Worm (Caenorhabditis elegans): ENCODE measurements around the gene C26B2.2.
A peak's percentile ranks its signal among the peaks of the same experiment; 100 is the strongest.

Gene C26B2.2

ce11 chrIV:8019772-8020496, 2.0 kb downstream of the C26B2.2 start, which contains the start of gene dnc-4:
Gene dnc-4, minus strand, starts transcription at chrIV:8019808.
- TF ChIP-seq lsy-2 (tag; optimal IDR thresholded peaks at IDR 0.05) (peak in 1 of 2 experiments; percentile 48), R02D3.7 (tag; optimal IDR thresholded peaks at IDR 0.05) (peak; percentile 27), unc-130 (GFP tag; optimal IDR thresholded peaks at IDR 0.05) (peak; percentile 20), unc-62 (GFP tag; optimal IDR thresholded peaks at IDR 0.05 in 1 of 2) (peak in 1 of 2 experiments; percentile 44), unc-62 (tag; optimal IDR thresholded peaks at IDR 0.05) (no peak), Y5F2A.4 (GFP tag; optimal IDR thresholded peaks at IDR 0.05) (no peak), mes-2 (tag; optimal IDR thresholded peaks at IDR 0.05; ENCODE audit: poor library complexity, severe bottlenecking) (peak; percentile 85), nhr-28 (tag; optimal IDR thresholded peaks at IDR 0.05) (peak; percentile 20), hif-1 (tag; optimal IDR thresholded peaks at IDR 0.05) (peak in 1 of 2 experiments; percentile 31), nhr-11 (tag; optimal IDR thresholded peaks at IDR 0.05) (no peak)

- no peak for TF ChIP-seq nhr-10 (tag; optimal IDR thresholded peaks at IDR 0.05)
Measured at ce11 chrIV:8016694-8017093, 5.2 kb downstream of the C26B2.2 start, which contains the start of gene elpc-4. Gene elpc-4, plus strand, starts transcription at chrIV:8016994.

- TF ChIP-seq ceh-44 (GFP tag; IDR thresholded peaks at IDR 0.05) (peak; percentile 96), F37D6.2 (tag; optimal IDR thresholded peaks at IDR 0.05) (peak; percentile 16), dmd-6 (GFP tag; IDR thresholded peaks at IDR 0.05) (peak; percentile 71), duxl-1 (tag; optimal IDR thresholded peaks at IDR 0.05; ENCODE audit: poor library complexity) (peak; percentile 20), lsy-2 (tag; optimal IDR thresholded peaks at IDR 0.05) (peak; percentile 59 to 63), mdt-29 (GFP tag; IDR thresholded peaks at IDR 0.05) (peak; percentile 6; the same call in 1 of the 2 replicates), lin-29 (GFP tag; IDR thresholded peaks at IDR 0.05) (0 out of 2 replicates have a peak, but pooled peaks have one; percentile 31), T20F7.1 (GFP tag; optimal IDR thresholded peaks at IDR 0.05) (peak; percentile 94), arid-1 (GFP tag; conservative IDR thresholded peaks at IDR 0.05) (peak; percentile 66), daf-19 (GFP tag; conservative IDR thresholded peaks at IDR 0.05) (0 out of 2 replicates have a peak, but pooled peaks have one; percentile 16), lin-13 (GFP tag; optimal IDR thresholded peaks at IDR 0.05) (peak; percentile 39), dmd-9 (GFP tag; IDR thresholded peaks at IDR 0.05) (peak; percentile 88), madf-5 (GFP tag; IDR thresholded peaks at IDR 0.05) (peak in 1 of 2 experiments; percentile 89; a peak in 2 of 4 replicates), mep-1 (tag; optimal IDR thresholded peaks at IDR 0.05) (peak; percentile 78), hlh-11 (tag; optimal IDR thresholded peaks at IDR 0.05) (peak; percentile 29), nhr-42 (GFP tag; IDR thresholded peaks at IDR 0.05) (peak; percentile 62; the same call in 1 of the 2 replicates), ctbp-1 (GFP tag; IDR thresholded peaks at IDR 0.05) (peak; percentile 61), tra-1 (GFP tag; IDR thresholded peaks at IDR 0.05) (0 out of 2 replicates have a peak, but pooled peaks have one; percentile 53), hmg-1.1 (GFP tag; IDR thresholded peaks at IDR 0.05) (peak; percentile 60), mxl-3 (GFP tag; optimal IDR thresholded peaks at IDR 0.05) (peak; percentile 59), aha-1 (tag) (peak; percentile 68), ZK337.2 (GFP tag; IDR thresholded peaks at IDR 0.05) (peak; percentile 88), egl-43 (GFP tag; IDR thresholded peaks at IDR 0.05) (peak; percentile 67; the same call in 1 of the 2 replicates), dpl-1 (GFP tag; optimal IDR thresholded peaks at IDR 0.05) (peak; percentile 74), snpc-1.2 (GFP tag; IDR thresholded peaks at IDR 0.05) (peak; percentile 76), R02D3.7 (tag; optimal IDR thresholded peaks at IDR 0.05) (peak; percentile 49), lim-7 (GFP tag; IDR thresholded peaks at IDR 0.05) (peak; percentile 69; the same call in 1 of the 2 replicates), unc-130 (GFP tag; optimal IDR thresholded peaks at IDR 0.05) (peak; percentile 82), lin-38 (GFP tag; IDR thresholded peaks at IDR 0.05) (peak; percentile 80), hif-1 (tag; optimal IDR thresholded peaks at IDR 0.05) (peak in 1 of 2 experiments; percentile 73), sdz-12 (GFP tag; optimal IDR thresholded peaks at IDR 0.05) (peak; percentile 11), zfp-3 (GFP tag; conservative IDR thresholded peaks at IDR 0.05) (peak; percentile 71; the same call in 1 of the 2 replicates), D1046.2 (GFP tag; IDR thresholded peaks at IDR 0.05) (peak; percentile 76), fkh-10 (GFP tag; optimal IDR thresholded peaks at IDR 0.05) (peak; percentile 11), nhr-6 (tag; optimal IDR thresholded peaks at IDR 0.05) (peak; percentile 34), ceh-20 (GFP tag; IDR thresholded peaks at IDR 0.05) (peak; percentile 72; the same call in 1 of the 2 replicates)
Measured at ce11 chrIV:8015726-8016312, 6.1 kb downstream of the C26B2.2 start, which contains the start of gene C26B2.7. Gene C26B2.7, plus strand, starts transcription at chrIV:8016274.
